Fruit fly (Drosophila melanogaster) whole organism, wandering third instar larva: ENCODE results near the gene CG11563.

Experiments used
- Abd-B ChIP-seq: fragments of >200 bp; optimal IDR thresholded peaks from 2 replicates; lab custom pipeline; 2017; ENCODE audit warnings: missing biosample characterization, missing genetic modification characterization
- CG32264 ChIP-seq: fragments of 200-800 bp; sonication (Bioruptor generic); optimal IDR thresholded peaks from 2 replicates; lab custom pipeline; 2016; ENCODE audit warnings: missing biosample characterization, missing genetic modification characterization
- CG9705 ChIP-seq: fragments of 200-800 bp; sonication (Bioruptor generic); optimal IDR thresholded peaks from 2 replicates; lab custom pipeline; 2018; ENCODE audit warnings: missing biosample characterization, mild to moderate bottlenecking, missing genetic modification characterization
- CrebA ChIP-seq: fragments of 200-800 bp; sonication (Bioruptor generic); optimal IDR thresholded peaks from 2 replicates; lab custom pipeline; 2016; ENCODE audit warnings: missing biosample characterization, mild to moderate bottlenecking, missing genetic modification characterization, borderline replicate concordance
- Dfd ChIP-seq: fragments of >200 bp; optimal IDR thresholded peaks from 2 replicates; lab custom pipeline; 2017; ENCODE audit warnings: missing biosample characterization, missing genetic modification characterization
- Dif ChIP-seq: fragments of 200-275, 200-300 bp; sonication (Bioruptor generic); optimal IDR thresholded peaks from 2 replicates; lab custom pipeline; 2018; ENCODE audit warnings: missing biosample characterization, missing genetic modification characterization; ENCODE audit not compliant: partially characterized antibody
- GATAd ChIP-seq: sonication (Bioruptor generic); optimal IDR thresholded peaks from 2 replicates; lab custom pipeline; 2016; ENCODE audit warnings: missing biosample characterization, missing genetic modification characterization
- HLH106 ChIP-seq: fragments of 200-800 bp; optimal IDR thresholded peaks from 3 replicates; lab custom pipeline; 2019; ENCODE audit warnings: missing biosample characterization, mild to moderate bottlenecking, missing genetic modification characterization, moderate library complexity
- Hnf4 ChIP-seq: fragments of 200-800 bp; sonication (Bioruptor generic); optimal IDR thresholded peaks from 2 replicates; lab custom pipeline; 2016; ENCODE audit warnings: missing biosample characterization, mild to moderate bottlenecking, missing genetic modification characterization
- Hr78 ChIP-seq: fragments of >200 bp; optimal IDR thresholded peaks from 2 replicates; lab custom pipeline; 2017; ENCODE audit warnings: missing biosample characterization, missing genetic modification characterization
- Hr83 ChIP-seq: fragments of 200-300 bp; sonication (Bioruptor generic); optimal IDR thresholded peaks from 2 replicates; lab custom pipeline; 2016; ENCODE audit warnings: missing biosample characterization, mild to moderate bottlenecking, missing genetic modification characterization, moderate library complexity; ENCODE audit not compliant: poor library complexity, severe bottlenecking
- Jra ChIP-seq: sonication (Bioruptor generic); optimal IDR thresholded peaks from 2 replicates; lab custom pipeline; 2016; ENCODE audit warnings: missing biosample characterization, missing genetic modification characterization
- Mio ChIP-seq: sonication (Bioruptor generic); optimal IDR thresholded peaks from 2 replicates; lab custom pipeline; 2016; ENCODE audit warnings: missing biosample characterization, missing genetic modification characterization
- Myc ChIP-seq: fragments of >200 bp; optimal IDR thresholded peaks from 2 replicates; lab custom pipeline; 2017
- N ChIP-seq: fragments of >200 bp; optimal IDR thresholded peaks from 2 replicates; lab custom pipeline; 2018; ENCODE audit warnings: missing biosample characterization, missing external identifiers, missing genetic modification characterization
- OdsH ChIP-seq: fragments of 200-800 bp; sonication (Bioruptor generic); optimal IDR thresholded peaks from 2 replicates; lab custom pipeline; 2016; ENCODE audit warnings: missing biosample characterization, mild to moderate bottlenecking, missing genetic modification characterization
- Rel ChIP-seq, 2 experiments: fragments of 200-800 bp; sonication (Bioruptor generic) in 1 of 2; optimal IDR thresholded peaks; 2 replicates in 1 of 2; 3 replicates in 1 of 2; lab custom pipeline; 2016 to 2019; ENCODE audit warnings: mild to moderate bottlenecking in 2 of 2, missing biosample characterization in 2 of 2, missing genetic modification characterization in 2 of 2, moderate library complexity in 1 of 2
- Sp1 ChIP-seq: fragments of 200-800 bp; sonication (Bioruptor generic); optimal IDR thresholded peaks from 3 replicates; lab custom pipeline; 2019; ENCODE audit warnings: missing biosample characterization, mild to moderate bottlenecking, missing genetic modification characterization, moderate library complexity
- Vsx2 ChIP-seq: fragments of 200-300, 225-300 bp; sonication (Bioruptor generic); optimal IDR thresholded peaks from 2 replicates; lab custom pipeline; 2018; ENCODE audit warnings: missing biosample characterization, missing genetic modification characterization; ENCODE audit not compliant: partially characterized antibody
- br ChIP-seq: fragments of 200-800 bp; sonication (Bioruptor generic); optimal IDR thresholded peaks from 2 replicates; lab custom pipeline; 2016; ENCODE audit warnings: missing biosample characterization, missing genetic modification characterization
- brk ChIP-seq: fragments of 200-800 bp; sonication (Bioruptor generic); optimal IDR thresholded peaks from 2 replicates; lab custom pipeline; 2016; ENCODE audit warnings: missing biosample characterization, mild to moderate bottlenecking, missing genetic modification characterization
- dl ChIP-seq, 2 experiments: fragments of 175-275, 200-275 bp in 1 of 2; fragments of 200-275 bp in 1 of 2; sonication (Bioruptor generic); optimal IDR thresholded peaks; lab custom pipeline; 2018; ENCODE audit warnings: mild to moderate bottlenecking in 2 of 2, missing biosample characterization in 2 of 2, missing genetic modification characterization in 2 of 2, moderate library complexity in 2 of 2; ENCODE audit not compliant: partially characterized antibody in 2 of 2, insufficient read depth in 1 of 2
- dmrt93B ChIP-seq: fragments of 200-800 bp; sonication (Bioruptor generic); optimal IDR thresholded peaks from 2 replicates; lab custom pipeline; 2018; ENCODE audit warnings: missing biosample characterization, mild to moderate bottlenecking, missing genetic modification characterization
- dsf ChIP-seq: sonication (Bioruptor generic); optimal IDR thresholded peaks from 2 replicates; lab custom pipeline; 2016; ENCODE audit warnings: missing biosample characterization, missing genetic modification characterization, borderline replicate concordance
- ey ChIP-seq: fragments of 200-800 bp; sonication (Bioruptor generic); optimal IDR thresholded peaks from 2 replicates; lab custom pipeline; 2016; ENCODE audit warnings: missing biosample characterization, missing genetic modification characterization
- foxo ChIP-seq, 2 experiments: fragments of 200-800 bp; sonication (Bioruptor generic); optimal IDR thresholded peaks; 2 replicates in 1 of 2; 3 replicates in 1 of 2; lab custom pipeline; 2016 to 2017; ENCODE audit warnings: missing biosample characterization in 2 of 2, missing genetic modification characterization in 2 of 2
- fru ChIP-seq: fragments of 200-800 bp; sonication (Bioruptor generic); optimal IDR thresholded peaks from 3 replicates; lab custom pipeline; 2016; ENCODE audit warnings: missing biosample characterization, mild to moderate bottlenecking, missing genetic modification characterization
- h ChIP-seq: fragments of 200-800 bp; sonication (Bioruptor generic); optimal IDR thresholded peaks from 3 replicates; lab custom pipeline; 2016; ENCODE audit warnings: missing biosample characterization, mild to moderate bottlenecking, missing genetic modification characterization
- jim ChIP-seq: fragments of 175-275, 200-325 bp; sonication (Bioruptor generic); optimal IDR thresholded peaks from 2 replicates; lab custom pipeline; 2016; ENCODE audit warnings: missing biosample characterization, mild to moderate bottlenecking, missing genetic modification characterization
- lola ChIP-seq: fragments of >200 bp; optimal IDR thresholded peaks from 2 replicates; lab custom pipeline; 2017; ENCODE audit warnings: missing biosample characterization, missing genetic modification characterization
- pan ChIP-seq: fragments of >200 bp; optimal IDR thresholded peaks from 2 replicates; lab custom pipeline; 2017
- psq ChIP-seq: fragments of 200-800 bp; sonication (Bioruptor generic); optimal IDR thresholded peaks from 3 replicates; lab custom pipeline; 2017; ENCODE audit warnings: missing biosample characterization, mild to moderate bottlenecking, missing genetic modification characterization, moderate library complexity
- rgr ChIP-seq: fragments of 200-800 bp; sonication (Bioruptor generic); optimal IDR thresholded peaks from 3 replicates; lab custom pipeline; 2016; ENCODE audit warnings: missing biosample characterization, mild to moderate bottlenecking, missing genetic modification characterization
- sage ChIP-seq: fragments of 200-800 bp; sonication (Bioruptor generic); optimal IDR thresholded peaks from 2 replicates; lab custom pipeline; 2016; ENCODE audit warnings: missing biosample characterization, mild to moderate bottlenecking, missing genetic modification characterization
- sv ChIP-seq: fragments of 200-800 bp; sonication (Bioruptor generic); optimal IDR thresholded peaks from 3 replicates; lab custom pipeline; 2016; ENCODE audit warnings: missing biosample characterization, missing genetic modification characterization
- tai ChIP-seq: sonication (Bioruptor generic); optimal IDR thresholded peaks from 2 replicates; lab custom pipeline; 2016; ENCODE audit warnings: missing biosample characterization, missing genetic modification characterization
- usp ChIP-seq: fragments of >200 bp; optimal IDR thresholded peaks from 2 replicates; lab custom pipeline; 2017; ENCODE audit warnings: missing biosample characterization, missing genetic modification characterization
- woc ChIP-seq: sonication (Bioruptor generic); optimal IDR thresholded peaks from 2 replicates; lab custom pipeline; 2016; ENCODE audit warnings: missing biosample characterization, mild to moderate bottlenecking, missing genetic modification characterization

The CG11563 gene

dm6 chr3R:31745629-31746081, 8.8 kb downstream of the CG11563 start, which contains the start of gene awd:
Gene awd (minus strand): TSS chr3R:31746077.
- TF ChIP-seq sage (GFP tag; lab: Kevin White, UChicago) (no peak), lola (GFP tag; lab: Kevin White, UChicago) (no peak), CG32264 (GFP tag; lab: Kevin White, UChicago) (no peak), tai (no peak), sv (GFP tag; lab: Kevin White, UChicago) (no peak), Hr78 (GFP tag; lab: Kevin White, UChicago) (no peak), Dfd (no peak), Myc (lab: Kevin White, UChicago) (peak; percentile 45), dl (GFP tag; optimal IDR thresholded peaks at IDR 0.05; lab: Kevin White, UChicago; ENCODE audit: insufficient read depth in 1 of 2, partially characterized antibody in 2 of 2) (no peak), h (peak; percentile 40), Hnf4 (GFP tag; lab: Kevin White, UChicago) (peak; percentile 8), Hr83 (peak; percentile 21), dsf (GFP tag; lab: Kevin White, UChicago) (no peak), ey (GFP tag; lab: Kevin White, UChicago) (no peak), psq (GFP tag; lab: Kevin White, UChicago) (peak; percentile 9), OdsH (GFP tag; lab: Kevin White, UChicago) (no peak), HLH106 (tag; lab: Kevin White, UChicago) (peak; percentile 23), Mio (GFP tag; lab: Kevin White, UChicago) (no peak), Dif (GFP tag; lab: Kevin White, UChicago) (peak; percentile 68), jim (no peak), Abd-B (GFP tag; lab: Kevin White, UChicago) (no peak), Vsx2 (GFP tag; lab: Kevin White, UChicago) (no peak), usp (GFP tag; lab: Kevin White, UChicago) (no peak), Jra (GFP tag; lab: Kevin White, UChicago) (no peak), Sp1 (GFP tag; lab: Kevin White, UChicago) (peak; percentile 52), rgr (GFP tag; lab: Kevin White, UChicago) (peak; percentile 57), CrebA (GFP tag; lab: Kevin White, UChicago) (no peak), dmrt93B (GFP tag; lab: Kevin White, UChicago) (no peak), br (GFP tag; lab: Kevin White, UChicago) (peak; percentile 37), GATAd (no peak), CG9705 (no peak), woc (GFP tag; lab: Kevin White, UChicago) (no peak), fru (GFP tag; lab: Kevin White, UChicago) (no peak), N (GFP tag; lab: Kevin White, UChicago) (no peak), Rel (GFP tag; optimal IDR thresholded peaks at IDR 0.05; lab: Kevin White, UChicago) (no peak), Rel (tag; optimal IDR thresholded peaks at IDR 0.05; lab: Kevin White, UChicago) (peak; percentile 76), pan (lab: Kevin White, UChicago) (no peak), foxo (GFP tag; optimal IDR thresholded peaks at IDR 0.05; lab: Kevin White, UChicago) (peak in 1 of 2 experiments; percentile 29), brk (GFP tag; lab: Kevin White, UChicago) (no peak)

- peak; percentile 34 for TF ChIP-seq Hnf4 (GFP tag; lab: Kevin White, UChicago)
- no peak for TF ChIP-seq Mio (GFP tag; lab: Kevin White, UChicago)
- no peak for TF ChIP-seq Rel (GFP tag; optimal IDR thresholded peaks at IDR 0.05; lab: Kevin White, UChicago)
- TF ChIP-seq Rel (tag; optimal IDR thresholded peaks at IDR 0.05; lab: Kevin White, UChicago), result peak; percentile 33
- TF ChIP-seq dl (GFP tag; optimal IDR thresholded peaks at IDR 0.05; lab: Kevin White, UChicago; ENCODE audit: insufficient read depth in 1 of 2, partially characterized antibody in 2 of 2), result peak in 1 of 2 experiments; percentile 26
- peak; percentile 19 for TF ChIP-seq Sp1 (GFP tag; lab: Kevin White, UChicago)
- no peak for TF ChIP-seq N (GFP tag; lab: Kevin White, UChicago)
- peak; percentile 8 for TF ChIP-seq OdsH (GFP tag; lab: Kevin White, UChicago)
- no peak for TF ChIP-seq Dif (GFP tag; lab: Kevin White, UChicago)
- TF ChIP-seq sv (GFP tag; lab: Kevin White, UChicago), result no peak
- TF ChIP-seq woc (GFP tag; lab: Kevin White, UChicago), result no peak
- TF ChIP-seq Abd-B (GFP tag; lab: Kevin White, UChicago), result no peak
- TF ChIP-seq dsf (GFP tag; lab: Kevin White, UChicago), result no peak
- TF ChIP-seq Jra (GFP tag; lab: Kevin White, UChicago), result peak; percentile 22
- TF ChIP-seq jim, result no peak
- no peak for TF ChIP-seq Dfd
- peak; percentile 29 for TF ChIP-seq rgr (GFP tag; lab: Kevin White, UChicago)
- no peak for TF ChIP-seq br (GFP tag; lab: Kevin White, UChicago)
- TF ChIP-seq Myc (lab: Kevin White, UChicago), result peak; percentile 47
- no peak for TF ChIP-seq CG9705
- TF ChIP-seq Hr83, result peak; percentile 55
- no peak for TF ChIP-seq CrebA (GFP tag; lab: Kevin White, UChicago)
- TF ChIP-seq HLH106 (tag; lab: Kevin White, UChicago), result peak; percentile 15
- no peak for TF ChIP-seq ey (GFP tag; lab: Kevin White, UChicago)
- TF ChIP-seq brk (GFP tag; lab: Kevin White, UChicago), result no peak
- no peak for TF ChIP-seq sage (GFP tag; lab: Kevin White, UChicago)
- no peak for TF ChIP-seq tai
- no peak for TF ChIP-seq usp (GFP tag; lab: Kevin White, UChicago)
- no peak for TF ChIP-seq fru (GFP tag; lab: Kevin White, UChicago)
- TF ChIP-seq lola (GFP tag; lab: Kevin White, UChicago), result no peak
- no peak for TF ChIP-seq Hr78 (GFP tag; lab: Kevin White, UChicago)
- TF ChIP-seq pan (lab: Kevin White, UChicago), result no peak
- no peak for TF ChIP-seq CG32264 (GFP tag; lab: Kevin White, UChicago)
- no peak for TF ChIP-seq dmrt93B (GFP tag; lab: Kevin White, UChicago)
- TF ChIP-seq Vsx2 (GFP tag; lab: Kevin White, UChicago), result no peak
- no peak for TF ChIP-seq psq (GFP tag; lab: Kevin White, UChicago)
- no peak for TF ChIP-seq GATAd
- peak in 1 of 2 experiments; percentile 15 for TF ChIP-seq foxo (GFP tag; optimal IDR thresholded peaks at IDR 0.05; lab: Kevin White, UChicago)
- peak; percentile 46 for TF ChIP-seq h
- TF ChIP-seq, all 38 proteins: peak for 12
These were observed 10.7 kb downstream of the CG11563 start, which contains the start of the genes nero and CG1910 for dm6 chr3R:31747429-31748048. Gene nero (minus strand): TSS chr3R:31747558. Gene CG1910 (plus strand): TSS chr3R:31747643.
